Worm (Caenorhabditis elegans) whole organism, L4 larva: ENCODE data around the gene F57G4.11.

Experiments used
- D1046.2 ChIP-seq: fragments of 200-800 bp; sonication (Bioruptor generic); IDR thresholded peaks from 2 replicates; pipeline ENCODE4 v1.3.6; 2022; ENCODE audit warnings: missing genetic modification characterization, missing compliant biosample characterization
- F10B5.3 ChIP-seq: sonication (generic microtip); optimal IDR thresholded peaks from 2 replicates; lab custom pipeline; 2016; ENCODE audit warnings: mild to moderate bottlenecking, missing genetic modification characterization, missing compliant biosample characterization
- F26F4.8 ChIP-seq: fragments of 200-800 bp; sonication (Bioruptor generic); conservative IDR thresholded peaks from 2 replicates; pipeline ENCODE4 v1.3.6; 2022; ENCODE audit warnings: missing genetic modification characterization, missing compliant biosample characterization
- F44E2.7 ChIP-seq: fragments of 200-800 bp; sonication (Bioruptor generic); IDR thresholded peaks from 2 replicates; pipeline ENCODE4 v2.1.2; 2022; ENCODE audit warnings: missing genetic modification characterization, missing compliant biosample characterization
- T26A8.4 ChIP-seq: fragments of 200-800 bp; sonication (Bioruptor generic); IDR thresholded peaks from 2 replicates; pipeline ENCODE4 v1.3.6; 2022; ENCODE audit warnings: missing genetic modification characterization, missing compliant biosample characterization
- Y48G9A.11 ChIP-seq: fragments of 200-800 bp; sonication (Bioruptor generic); IDR thresholded peaks from 2 replicates; pipeline ENCODE4 v1.3.6; 2022; ENCODE audit warnings: missing genetic modification reagents, missing genetic modification characterization, missing compliant biosample characterization
- Y5F2A.4 ChIP-seq: fragments of 200-800 bp; sonication (Bioruptor generic); optimal IDR thresholded peaks from 2 replicates; lab custom pipeline; 2018; ENCODE audit warnings: mild to moderate bottlenecking, missing genetic modification characterization, missing compliant biosample characterization
- Y75B8A.6 ChIP-seq: fragments of 200-800 bp; sonication (Bioruptor generic); IDR thresholded peaks from 2 replicates; pipeline ENCODE4 v1.3.6; 2022; ENCODE audit warnings: missing genetic modification reagents, missing genetic modification characterization, missing compliant biosample characterization
- ZK337.2 ChIP-seq: fragments of 200-800 bp; sonication (Bioruptor generic); IDR thresholded peaks from 2 replicates; pipeline ENCODE4 v1.3.6; 2022; ENCODE audit warnings: missing genetic modification reagents, missing genetic modification characterization, missing compliant biosample characterization
- aha-1 ChIP-seq: fragments of 150-350 bp; peaks from one replicate; lab custom pipeline; 2014; ENCODE audit warnings: missing biosample characterization, missing genetic modification characterization
- aly-2 ChIP-seq: sonication (generic microtip); optimal IDR thresholded peaks from 2 replicates; lab custom pipeline; 2018; ENCODE audit warnings: missing biosample characterization, missing genetic modification characterization
- ama-1 ChIP-seq: fragments of 150-350 bp; optimal IDR thresholded peaks from 2 replicates; lab custom pipeline; 2014; ENCODE audit warnings: inconsistent platforms, mixed read lengths
- ceh-28 ChIP-seq: fragments of 150-350 bp; optimal IDR thresholded peaks from 2 replicates; lab custom pipeline; 2014; ENCODE audit warnings: missing biosample characterization, missing genetic modification reagents, missing genetic modification characterization
- ceh-62 ChIP-seq: sonication (generic microtip); optimal IDR thresholded peaks from 2 replicates; lab custom pipeline; 2017; ENCODE audit warnings: missing biosample characterization, missing genetic modification characterization
- ctbp-1 ChIP-seq: fragments of 200-800 bp; sonication (Bioruptor generic); IDR thresholded peaks from 2 replicates; pipeline ENCODE4 v1.3.6; 2022; ENCODE audit warnings: missing genetic modification reagents, missing genetic modification characterization, missing compliant biosample characterization
- daf-12 ChIP-seq: fragments of 150-350 bp; optimal IDR thresholded peaks from 2 replicates; lab custom pipeline; 2014; ENCODE audit warnings: missing biosample characterization, missing genetic modification reagents, missing genetic modification characterization
- daf-16 ChIP-seq, 3 experiments: sonication (generic microtip); optimal IDR thresholded peaks; 2 replicates each; lab custom pipeline; 2016 to 2017; ENCODE audit warnings: missing genetic modification characterization in 3 of 3, missing genetic modification reagents in 3 of 3, mild to moderate bottlenecking in 2 of 3, missing compliant biosample characterization in 2 of 3, missing biosample characterization in 1 of 3, moderate library complexity in 1 of 3
- dmd-6 ChIP-seq: fragments of 200-800 bp; sonication (Bioruptor generic); IDR thresholded peaks from 2 replicates; pipeline ENCODE4 v1.3.6; 2022; ENCODE audit warnings: missing genetic modification reagents, missing genetic modification characterization, missing compliant biosample characterization
- dve-1 ChIP-seq: sonication (generic microtip); optimal IDR thresholded peaks from 2 replicates; lab custom pipeline; 2017; ENCODE audit warnings: antibody characterized with exemption, mild to moderate bottlenecking, missing genetic modification characterization, missing compliant biosample characterization; ENCODE audit not compliant: insufficient read depth
- hlh-11 ChIP-seq: fragments of 200-800 bp; sonication (Bioruptor generic); optimal IDR thresholded peaks from 2 replicates; lab custom pipeline; 2018; ENCODE audit warnings: mild to moderate bottlenecking, missing genetic modification characterization, missing compliant biosample characterization
- hmg-1.1 ChIP-seq: fragments of 200-800 bp; sonication (Bioruptor generic); IDR thresholded peaks from 2 replicates; pipeline ENCODE4 v1.3.6; 2022; ENCODE audit warnings: missing genetic modification reagents, missing genetic modification characterization, missing compliant biosample characterization
- lin-1 ChIP-seq: fragments of 200-800 bp; sonication (Bioruptor generic); IDR thresholded peaks from 2 replicates; pipeline ENCODE4 v1.3.6; 2022; ENCODE audit warnings: missing genetic modification reagents, missing genetic modification characterization, missing compliant biosample characterization
- lin-38 ChIP-seq: fragments of 200-800 bp; sonication (Bioruptor generic); IDR thresholded peaks from 2 replicates; pipeline ENCODE4 v1.3.6; 2022; ENCODE audit warnings: missing genetic modification reagents, missing genetic modification characterization, missing compliant biosample characterization
- lin-39 ChIP-seq: fragments of 150-350 bp; optimal IDR thresholded peaks from 2 replicates; lab custom pipeline; 2014; ENCODE audit warnings: missing biosample characterization, missing genetic modification reagents, missing genetic modification characterization
- lsy-2 ChIP-seq, 2 experiments: fragments of 150-350 bp in 1 of 2; sonication (generic microtip) in 1 of 2; optimal IDR thresholded peaks; 2 replicates each; lab custom pipeline; 2014 to 2017; ENCODE audit warnings: missing biosample characterization in 2 of 2, missing genetic modification characterization in 2 of 2
- madf-9 ChIP-seq: fragments of 200-800 bp; sonication (Bioruptor generic); conservative IDR thresholded peaks from 2 replicates; pipeline ENCODE4 v1.3.6; 2022; ENCODE audit warnings: missing genetic modification reagents, missing genetic modification characterization, missing compliant biosample characterization
- mdl-1 ChIP-seq, 2 experiments: fragments of 150-350 bp in 1 of 2; sonication (generic microtip) in 1 of 2; optimal IDR thresholded peaks; 2 replicates each; lab custom pipeline; 2014 to 2017; ENCODE audit warnings: missing biosample characterization in 2 of 2, missing genetic modification characterization in 2 of 2
- mxl-2 ChIP-seq: fragments of 200-800 bp; sonication (Bioruptor generic); conservative IDR thresholded peaks from 2 replicates; pipeline ENCODE4 v1.3.6; 2022; ENCODE audit warnings: missing genetic modification reagents, missing genetic modification characterization, missing compliant biosample characterization
- nhr-111 ChIP-seq: fragments of 200-800 bp; sonication (Bioruptor generic); optimal IDR thresholded peaks from 2 replicates; lab custom pipeline; 2018; ENCODE audit warnings: mild to moderate bottlenecking, missing genetic modification characterization, missing compliant biosample characterization
- nhr-28 ChIP-seq: fragments of 150-350 bp; optimal IDR thresholded peaks from 2 replicates; lab custom pipeline; 2014; ENCODE audit warnings: missing biosample characterization, missing genetic modification characterization
- nhr-6 ChIP-seq: fragments of 150-350 bp; optimal IDR thresholded peaks from 2 replicates; lab custom pipeline; 2014; ENCODE audit warnings: missing biosample characterization, missing genetic modification characterization
- nhr-77 ChIP-seq: fragments of 150-350 bp; optimal IDR thresholded peaks from 2 replicates; lab custom pipeline; 2014; ENCODE audit warnings: missing biosample characterization, missing genetic modification characterization
- php-3 ChIP-seq: fragments of 200-800 bp; sonication (Bioruptor generic); IDR thresholded peaks from 2 replicates; pipeline ENCODE4 v1.3.6; 2022; ENCODE audit warnings: missing genetic modification reagents, missing genetic modification characterization, missing compliant biosample characterization
- pqm-1 ChIP-seq: sonication (generic microtip); optimal IDR thresholded peaks from 2 replicates; lab custom pipeline; 2017; ENCODE audit warnings: missing biosample characterization, missing genetic modification characterization
- sdz-12 ChIP-seq: fragments of 200-800 bp; sonication (Bioruptor generic); optimal IDR thresholded peaks from 2 replicates; lab custom pipeline; 2018; ENCODE audit warnings: mild to moderate bottlenecking, missing genetic modification characterization, missing compliant biosample characterization
- set-16 ChIP-seq: fragments of 200-800 bp; sonication (Bioruptor generic); IDR thresholded peaks from 2 replicates; pipeline ENCODE4 v1.3.6; 2022; ENCODE audit warnings: missing genetic modification reagents, missing genetic modification characterization, missing compliant biosample characterization
- snpc-4 ChIP-seq: fragments of 150-350 bp; optimal IDR thresholded peaks from 2 replicates; lab custom pipeline; 2014; ENCODE audit warnings: missing biosample characterization, missing genetic modification characterization
- spr-1 ChIP-seq: sonication (generic microtip); optimal IDR thresholded peaks from 2 replicates; lab custom pipeline; 2016; ENCODE audit warnings: mild to moderate bottlenecking, missing genetic modification characterization, missing compliant biosample characterization
- tag-97 ChIP-seq: fragments of 200-800 bp; sonication (Bioruptor generic); IDR thresholded peaks from 2 replicates; pipeline ENCODE4 v1.3.6; 2022; ENCODE audit warnings: missing genetic modification characterization, missing compliant biosample characterization
- tra-1 ChIP-seq: fragments of 200-800 bp; sonication (Bioruptor generic); IDR thresholded peaks from 2 replicates; pipeline ENCODE4 v1.3.6; 2022; ENCODE audit warnings: missing genetic modification reagents, missing genetic modification characterization, missing compliant biosample characterization
- vab-7 ChIP-seq: fragments of 200-800 bp; sonication (Bioruptor generic); IDR thresholded peaks from 2 replicates; pipeline ENCODE4 v1.3.6; 2022; ENCODE audit warnings: missing genetic modification reagents, missing genetic modification characterization, missing compliant biosample characterization
- zip-2 ChIP-seq: fragments of 150-350 bp; optimal IDR thresholded peaks from 2 replicates; lab custom pipeline; 2014; ENCODE audit warnings: missing biosample characterization, missing genetic modification characterization
- ztf-7 ChIP-seq: fragments of 150-350 bp; optimal IDR thresholded peaks from 2 replicates; lab custom pipeline; 2014; ENCODE audit warnings: missing biosample characterization, missing genetic modification characterization

Gene F57G4.11

DNA sequence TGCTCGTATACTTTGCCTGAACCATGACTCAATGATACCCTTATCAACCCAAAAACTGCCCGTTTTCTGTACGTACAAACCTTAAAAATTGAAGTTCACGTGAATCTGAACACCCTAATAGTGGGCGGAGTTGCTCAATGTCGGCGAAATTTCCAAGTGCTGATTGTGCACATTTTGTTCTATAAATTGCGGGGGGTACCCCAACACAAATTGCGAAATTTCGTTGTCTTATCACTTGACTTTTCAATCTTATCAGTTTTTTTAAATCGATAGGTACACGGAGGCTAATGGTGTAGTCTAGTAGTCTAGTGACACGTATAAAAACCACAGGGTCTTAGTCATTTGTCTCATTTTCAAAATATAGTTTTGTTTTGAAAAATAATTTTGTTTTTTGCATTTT is 34.2 kb downstream of the F57G4.11 start, which contains the start of gene fbxa-108 (continued):
- TF ChIP-seq ztf-7 (tag; lab: Kevin White, UChicago) (no peak), snpc-4 (tag; lab: Kevin White, UChicago) (no peak), lsy-2 (tag; optimal IDR thresholded peaks at IDR 0.05; lab: Kevin White, UChicago) (peak in 1 of 2 experiments; percentile 44), nhr-28 (tag; lab: Kevin White, UChicago) (peak; percentile 94), lin-38 (no peak), aly-2 (tag; lab: Kevin White, UChicago) (no peak), lin-39 (tag; lab: Kevin White, UChicago) (no peak), Y75B8A.6 (GFP tag; lab: Robert Waterston, UW) (no peak), nhr-77 (tag; lab: Kevin White, UChicago) (peak; percentile 90), daf-16 (GFP tag; optimal IDR thresholded peaks at IDR 0.05; lab: Kevin White, UChicago) (peak in 1 of 2 experiments; percentile 64), daf-16 (tag; optimal IDR thresholded peaks at IDR 0.05; lab: Kevin White, UChicago) (peak; percentile 96), daf-12 (tag; lab: Kevin White, UChicago) (no peak), ama-1 (lab: Kevin White, UChicago) (no peak)
- TF ChIP-seq, all 104 proteins: peak for 26

DNA sequence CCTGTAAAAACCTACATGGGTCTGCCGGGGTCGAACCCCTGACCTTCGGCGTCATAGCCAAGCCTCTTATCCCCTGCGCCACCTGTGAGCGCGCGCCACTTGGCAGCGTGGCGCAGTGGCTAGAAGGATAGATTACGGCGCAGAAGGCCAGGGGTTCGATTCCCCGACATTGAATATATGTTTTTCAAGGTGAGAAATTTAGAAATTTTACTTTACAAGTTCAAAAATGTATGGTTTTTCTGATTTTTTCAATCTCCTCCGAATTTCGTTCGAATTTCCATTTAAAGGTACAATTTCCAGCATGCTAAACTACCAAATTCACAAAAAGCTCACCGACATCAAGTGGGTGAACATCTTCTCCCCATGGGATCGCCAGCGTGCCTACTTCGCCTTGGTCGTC is 35.0 kb downstream of the F57G4.11 start, which contains the start of gene dgat-2:
Gene dgat-2 (plus strand): TSS at position 301 of the 400 bp plus-strand sequence.
- TF ChIP-seq set-16 (GFP tag; lab: Robert Waterston, UW) (peak; percentile 66), hmg-1.1 (GFP tag; lab: Robert Waterston, UW) (no peak), aha-1 (tag; lab: Kevin White, UChicago) (peak; percentile 19)

DNA sequence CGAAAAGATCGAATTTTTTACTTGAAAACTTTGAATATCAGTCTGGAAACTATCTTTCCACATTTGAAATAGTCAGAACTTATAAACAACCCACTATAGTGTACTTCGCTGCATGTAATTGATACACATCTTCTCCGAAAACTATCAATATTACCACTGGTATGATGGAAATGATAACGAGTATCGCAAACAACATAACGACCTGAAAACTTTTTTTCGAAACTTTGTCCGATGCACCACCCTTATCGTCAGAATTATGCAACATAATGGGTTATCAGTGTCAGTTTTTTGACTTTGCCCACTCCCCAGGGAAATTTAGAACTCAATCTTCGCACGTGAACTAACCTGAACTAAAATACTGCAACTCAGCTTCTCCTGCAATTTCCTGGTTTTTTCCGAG is 37.3 kb downstream of the F57G4.11 start:
- TF ChIP-seq T26A8.4 (GFP tag; lab: Robert Waterston, UW) (no peak), pqm-1 (peak; percentile 82), dmd-6 (peak; percentile 86), ZK337.2 (GFP tag; lab: Robert Waterston, UW) (no peak), php-3 (peak; percentile 65; the same call in 1 of the 2 replicates), nhr-28 (tag; lab: Kevin White, UChicago) (peak; percentile 58), aha-1 (tag; lab: Kevin White, UChicago) (peak; percentile 40), hlh-11 (tag; lab: Kevin White, UChicago) (peak; percentile 57), tra-1 (GFP tag; lab: Robert Waterston, UW) (0 out of 2 replicates have a peak, but pooled peaks have one; percentile 34), nhr-111 (GFP tag; lab: Kevin White, UChicago) (no peak), daf-16 (GFP tag; optimal IDR thresholded peaks at IDR 0.05; lab: Kevin White, UChicago) (no peak), daf-16 (tag; optimal IDR thresholded peaks at IDR 0.05; lab: Kevin White, UChicago) (peak; percentile 92), lin-1 (GFP tag; lab: Robert Waterston, UW) (no peak)

DNA sequence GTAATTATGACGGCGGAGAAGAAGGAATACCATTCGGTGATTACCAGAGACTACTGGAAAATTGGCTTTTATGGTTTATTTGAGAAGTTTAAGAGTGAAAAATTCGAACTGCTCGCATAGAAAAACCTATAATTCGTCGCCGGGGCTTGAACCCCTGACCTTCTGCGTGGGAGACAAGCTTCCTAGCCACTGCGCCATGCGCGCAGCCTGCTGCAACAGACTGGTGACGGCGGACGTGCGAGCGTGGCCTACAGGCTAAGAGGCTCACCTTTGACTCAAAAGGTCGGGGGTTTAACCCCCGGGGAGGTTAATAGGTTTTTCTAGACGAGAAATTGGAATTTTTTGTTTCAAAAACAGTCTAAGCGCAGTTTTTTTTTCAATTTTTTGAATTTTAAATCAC is 39.4 kb downstream of the F57G4.11 start:
- TF ChIP-seq sdz-12 (GFP tag; lab: Kevin White, UChicago) (no peak), D1046.2 (GFP tag; lab: Robert Waterston, UW) (no peak), spr-1 (tag; lab: Kevin White, UChicago) (no peak), set-16 (GFP tag; lab: Robert Waterston, UW) (peak; percentile 69), ceh-62 (tag; lab: Kevin White, UChicago) (no peak), ceh-28 (tag; lab: Kevin White, UChicago) (no peak), vab-7 (GFP tag; lab: Robert Waterston, UW) (0 out of 2 replicates have a peak, but pooled peaks have one; percentile 29), aha-1 (tag; lab: Kevin White, UChicago) (peak; percentile 3), lin-1 (GFP tag; lab: Robert Waterston, UW) (no peak), Y48G9A.11 (0 out of 2 replicates have a peak, but pooled peaks have one; percentile 39), T26A8.4 (GFP tag; lab: Robert Waterston, UW) (no peak), Y5F2A.4 (GFP tag; lab: Kevin White, UChicago) (no peak)
- TF ChIP-seq, all 104 proteins: peak for 4

DNA sequence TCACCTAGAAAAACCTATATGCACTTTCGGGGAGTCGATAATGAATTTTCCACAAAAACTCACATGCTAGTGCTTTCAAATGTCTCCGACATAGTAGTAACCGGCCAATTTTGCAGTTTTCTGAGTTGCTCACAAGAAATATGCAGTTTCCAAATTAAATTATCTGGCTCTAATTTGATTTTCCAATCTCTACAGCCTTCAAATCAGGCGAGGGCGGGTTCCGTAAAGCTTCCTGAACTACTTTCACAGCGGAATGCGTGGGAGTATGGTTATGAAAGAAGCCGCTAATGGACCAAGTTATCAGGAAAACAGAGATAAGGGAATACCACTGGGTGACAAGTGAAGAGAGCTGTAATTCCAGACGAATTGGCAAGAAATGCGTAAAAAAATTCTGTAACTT is 40.9 kb downstream of the F57G4.11 start, which contains the start of gene F59A1.11:
Gene F59A1.11 (minus strand): TSS at position 101 of the 400 bp plus-strand sequence.
- no peak for TF ChIP-seq tag-97 (GFP tag; lab: Robert Waterston, UW)
- TF ChIP-seq sdz-12 (GFP tag; lab: Kevin White, UChicago): no peak
- TF ChIP-seq F10B5.3 (tag; lab: Kevin White, UChicago): no peak
- no peak for TF ChIP-seq zip-2 (tag; lab: Kevin White, UChicago)
- TF ChIP-seq dve-1 (tag; lab: Kevin White, UChicago): no peak
- TF ChIP-seq mdl-1 (tag; optimal IDR thresholded peaks at IDR 0.05; lab: Kevin White, UChicago): no peak
- no peak for TF ChIP-seq madf-9 (GFP tag; lab: Robert Waterston, UW)
- TF ChIP-seq mxl-2 (GFP tag; lab: Robert Waterston, UW): no peak
- no peak for TF ChIP-seq ctbp-1 (GFP tag; lab: Robert Waterston, UW)
- no peak for TF ChIP-seq nhr-6
- TF ChIP-seq F44E2.7: no peak
- no peak for TF ChIP-seq lin-1 (GFP tag; lab: Robert Waterston, UW)
- TF ChIP-seq F26F4.8 (GFP tag; lab: Robert Waterston, UW): no peak
- no peak for TF ChIP-seq lsy-2 (tag; optimal IDR thresholded peaks at IDR 0.05; lab: Kevin White, UChicago)
